Fruit fly (Drosophila melanogaster) whole organism, embryonic: ENCODE measurements around the gene CG17202.

Source experiments
- Atf-2 ChIP-seq: fragments of 200-800 bp; sonication (Bioruptor generic); optimal IDR thresholded peaks from 2 replicates; lab custom pipeline; 2016; ENCODE audit warnings: missing biosample characterization, missing genetic modification characterization
- Bgb ChIP-seq: fragments of 200-800 bp; sonication (Bioruptor generic); IDR thresholded peaks from 2 replicates; pipeline ENCODE4 v1.3.6; 2022; ENCODE audit warnings: missing biosample characterization, missing genetic modification characterization; ENCODE audit not compliant: partially characterized antibody
- CG10147 ChIP-seq: fragments of 200-800 bp; sonication (Bioruptor generic); optimal IDR thresholded peaks from 2 replicates; lab custom pipeline; 2019; ENCODE audit warnings: missing biosample characterization, mild to moderate bottlenecking, missing genetic modification characterization, moderate library complexity
- CG10267 ChIP-seq: fragments of 200-800 bp; sonication (Bioruptor generic); optimal IDR thresholded peaks from 2 replicates; lab custom pipeline; 2018; ENCODE audit warnings: missing biosample characterization, mild to moderate bottlenecking, missing genetic modification characterization, moderate library complexity
- CG11560 ChIP-seq: fragments of 200-800 bp; sonication (Bioruptor generic); IDR thresholded peaks from 3 replicates; pipeline ENCODE4 v1.3.6; 2022; ENCODE audit warnings: missing biosample characterization, missing genetic modification characterization
- CG12659 ChIP-seq: fragments of 200-800 bp; sonication (Bioruptor generic); optimal IDR thresholded peaks from 3 replicates; lab custom pipeline; 2017; ENCODE audit warnings: mild to moderate bottlenecking, missing biosample characterization, missing genetic modification reagents, missing genetic modification characterization
- CG15269 ChIP-seq: fragments of 200-800 bp; sonication (Bioruptor generic); optimal IDR thresholded peaks from 2 replicates; lab custom pipeline; 2018; ENCODE audit warnings: missing biosample characterization, mild to moderate bottlenecking, missing genetic modification characterization, moderate library complexity
- CG15601 ChIP-seq: fragments of 200-800 bp; sonication (Bioruptor generic); optimal IDR thresholded peaks from 3 replicates; lab custom pipeline; 2019; ENCODE audit warnings: missing biosample characterization, mild to moderate bottlenecking, missing genetic modification characterization, moderate library complexity
- CG17328 ChIP-seq: fragments of 200-800 bp; sonication (Bioruptor generic); IDR thresholded peaks from 2 replicates; pipeline ENCODE4 v1.3.6; 2022; ENCODE audit warnings: missing biosample characterization, missing genetic modification characterization
- CG17612 ChIP-seq: fragments of 200-800 bp; sonication (Bioruptor generic); IDR thresholded peaks from 2 replicates; pipeline ENCODE4 v1.3.6; 2022; ENCODE audit warnings: missing biosample characterization, missing genetic modification characterization
- CG1792 ChIP-seq: fragments of 200-800 bp; sonication (Bioruptor generic); optimal IDR thresholded peaks from 2 replicates; lab custom pipeline; 2016; ENCODE audit warnings: missing biosample characterization, missing genetic modification characterization
- CG31441 ChIP-seq: fragments of 200-800 bp; sonication (Bioruptor generic); IDR thresholded peaks from 2 replicates; pipeline ENCODE4 v1.3.6; 2022; ENCODE audit warnings: missing biosample characterization, missing genetic modification characterization
- CG3726 ChIP-seq: fragments of 200-800 bp; sonication (Bioruptor generic); IDR thresholded peaks from 3 replicates; pipeline ENCODE4, ENCODE4 v1.3.6; 2022; ENCODE audit warnings: missing biosample characterization, missing genetic modification characterization
- CG3838 ChIP-seq: fragments of 200-800 bp; sonication (Bioruptor generic); optimal IDR thresholded peaks from 3 replicates; lab custom pipeline; 2016; ENCODE audit warnings: missing biosample characterization, missing genetic modification characterization
- CG4820 ChIP-seq: fragments of 200-800 bp; sonication (Bioruptor generic); optimal IDR thresholded peaks from 3 replicates; lab custom pipeline; 2016; ENCODE audit warnings: missing biosample characterization, missing genetic modification characterization
- CG6175 ChIP-seq: fragments of 200-800 bp; sonication (Bioruptor generic); IDR thresholded peaks from 3 replicates; pipeline ENCODE4 v1.3.6; 2022; ENCODE audit warnings: missing biosample characterization, missing genetic modification characterization
- CG8944 ChIP-seq: fragments of 200-800 bp; sonication (Bioruptor generic); optimal IDR thresholded peaks from 3 replicates; lab custom pipeline; 2016; ENCODE audit warnings: missing biosample characterization, missing genetic modification characterization
- CG9609 ChIP-seq: fragments of 200-800 bp; sonication (Bioruptor generic); optimal IDR thresholded peaks from 3 replicates; lab custom pipeline; 2016; ENCODE audit warnings: missing biosample characterization, missing genetic modification characterization
- Dbx ChIP-seq: fragments of 200-800 bp; sonication (Bioruptor generic); IDR thresholded peaks from 3 replicates; pipeline ENCODE4 v1.3.6; 2022; ENCODE audit warnings: missing biosample characterization, missing genetic modification characterization
- Eip74EF ChIP-seq, 2 experiments: fragments of 200-800 bp in 1 of 2; fragments of >200 bp in 1 of 2; sonication (Bioruptor generic) in 1 of 2; optimal IDR thresholded peaks; 2 replicates each; lab custom pipeline; 2017 to 2019; ENCODE audit warnings: missing biosample characterization in 2 of 2, missing genetic modification characterization in 2 of 2, mild to moderate bottlenecking in 1 of 2, moderate library complexity in 1 of 2
- HHEX ChIP-seq: fragments of 200-800 bp; sonication (Bioruptor generic); optimal IDR thresholded peaks from 3 replicates; lab custom pipeline; 2017; ENCODE audit warnings: missing biosample characterization, mild to moderate bottlenecking, missing genetic modification characterization, missing genetic modification reagents
- HLHmδ ChIP-seq: fragments of 200-800 bp; sonication (Bioruptor generic); optimal IDR thresholded peaks from 2 replicates; lab custom pipeline; 2018; ENCODE audit warnings: missing biosample characterization, mild to moderate bottlenecking, missing genetic modification characterization, moderate library complexity
- Lim3 ChIP-seq: fragments of 200-800 bp; sonication (Bioruptor generic); IDR thresholded peaks from 2 replicates; pipeline ENCODE4 v1.3.6; 2022; ENCODE audit warnings: missing biosample characterization, missing genetic modification characterization
- NC2α ChIP-seq: fragments of 200-800 bp; sonication (Bioruptor generic); optimal IDR thresholded peaks from 2 replicates; lab custom pipeline; 2016; ENCODE audit warnings: missing biosample characterization, missing genetic modification characterization
- NFAT ChIP-seq: fragments of 200-800 bp; sonication (Bioruptor generic); IDR thresholded peaks from 2 replicates; pipeline ENCODE4 v1.3.6; 2022; ENCODE audit warnings: missing biosample characterization, missing genetic modification characterization
- NK7.1 ChIP-seq: fragments of 200-800 bp; sonication (Bioruptor generic); optimal IDR thresholded peaks from 3 replicates; lab custom pipeline; 2016; ENCODE audit warnings: missing biosample characterization, missing genetic modification characterization
- Nf-YB ChIP-seq: fragments of 200-800 bp; sonication (Bioruptor generic); optimal IDR thresholded peaks from 3 replicates; lab custom pipeline; 2019; ENCODE audit warnings: missing biosample characterization, mild to moderate bottlenecking, missing genetic modification characterization, moderate library complexity
- Poxn ChIP-seq: fragments of 200-800 bp; sonication (Bioruptor generic); IDR thresholded peaks from 2 replicates; pipeline ENCODE4 v1.3.6; 2022; ENCODE audit warnings: missing biosample characterization, missing genetic modification characterization
- Six4 ChIP-seq: fragments of 200-800 bp; sonication (Bioruptor generic); optimal IDR thresholded peaks from 2 replicates; lab custom pipeline; 2016; ENCODE audit warnings: missing biosample characterization, missing genetic modification characterization
- Sox100B ChIP-seq: fragments of 200-800 bp; sonication (Bioruptor generic); optimal IDR thresholded peaks from 3 replicates; lab custom pipeline; 2018; ENCODE audit warnings: missing biosample characterization, mild to moderate bottlenecking, missing genetic modification characterization
- Vsx1 ChIP-seq: fragments of 200-800 bp; sonication (Bioruptor generic); optimal IDR thresholded peaks from 2 replicates; lab custom pipeline; 2017; ENCODE audit warnings: missing biosample characterization, mild to moderate bottlenecking, missing genetic modification characterization, missing genetic modification reagents
- bcd ChIP-seq: fragments of 200-800 bp; sonication (Bioruptor generic); optimal IDR thresholded peaks from 2 replicates; lab custom pipeline; 2017; ENCODE audit warnings: missing biosample characterization, mild to moderate bottlenecking, missing genetic modification characterization
- bigmax ChIP-seq: fragments of 200-800 bp; sonication (Bioruptor generic); optimal IDR thresholded peaks from 2 replicates; lab custom pipeline; 2018; ENCODE audit warnings: missing biosample characterization, mild to moderate bottlenecking, missing genetic modification characterization
- ci ChIP-seq: fragments of 200-800 bp; sonication (Bioruptor generic); IDR thresholded peaks from 3 replicates; pipeline ENCODE4 v1.3.6; 2022; ENCODE audit warnings: missing biosample characterization, missing genetic modification characterization
- cwo ChIP-seq: fragments of 200-800 bp; sonication (Bioruptor generic); optimal IDR thresholded peaks from 3 replicates; lab custom pipeline; 2017; ENCODE audit warnings: missing biosample characterization, missing genetic modification characterization, mild to moderate bottlenecking, moderate library complexity, missing genetic modification reagents
- grn ChIP-seq: fragments of 200-800 bp; sonication (Bioruptor generic); optimal IDR thresholded peaks from 3 replicates; lab custom pipeline; 2017; ENCODE audit warnings: missing biosample characterization, missing genetic modification characterization
- jigr1 ChIP-seq: fragments of 200-800 bp; sonication (Bioruptor generic); IDR thresholded peaks from 3 replicates; pipeline ENCODE4 v1.3.6; 2022; ENCODE audit warnings: missing biosample characterization, missing genetic modification characterization
- jumu ChIP-seq: fragments of 200-800 bp; sonication (Bioruptor generic); optimal IDR thresholded peaks from 3 replicates; lab custom pipeline; 2016; ENCODE audit warnings: missing biosample characterization, missing genetic modification characterization
- lbe ChIP-seq: fragments of 200-800 bp; sonication (Bioruptor generic); optimal IDR thresholded peaks from 2 replicates; lab custom pipeline; 2016; ENCODE audit warnings: missing biosample characterization, mild to moderate bottlenecking, missing genetic modification characterization
- nerfin-2 ChIP-seq: fragments of 200-800 bp; sonication (Bioruptor generic); IDR thresholded peaks from 2 replicates; pipeline ENCODE4 v1.3.6; 2022; ENCODE audit warnings: missing biosample characterization, missing genetic modification characterization; ENCODE audit not compliant: partially characterized antibody
- pb ChIP-seq: fragments of 200-800 bp; sonication (Bioruptor generic); optimal IDR thresholded peaks from 3 replicates; lab custom pipeline; 2016; ENCODE audit warnings: missing biosample characterization, missing genetic modification characterization
- pho ChIP-seq: fragments of 200-800 bp; sonication (Bioruptor generic); optimal IDR thresholded peaks from 2 replicates; lab custom pipeline; 2016; ENCODE audit warnings: missing biosample characterization, missing genetic modification characterization
- prd ChIP-seq, 3 experiments: fragments of >200 bp in 2 of 3; fragments of 200-800 bp in 1 of 3; sonication (Bioruptor generic) in 1 of 3; optimal IDR thresholded peaks in 2 of 3; IDR thresholded peaks in 1 of 3; 2 replicates in 2 of 3; 3 replicates in 1 of 3; pipeline versions ENCODE4 v1.3.6 to Lab custom; 2017 to 2022; ENCODE audit warnings: missing biosample characterization in 1 of 3, missing genetic modification characterization in 1 of 3
- ttk ChIP-seq: fragments of 200-800 bp; sonication (Bioruptor generic); IDR thresholded peaks from 2 replicates; pipeline ENCODE4 v2.1.2; 2022; ENCODE audit warnings: missing biosample characterization, missing genetic modification characterization
- vnd ChIP-seq: fragments of 200-800 bp; sonication (Bioruptor generic); IDR thresholded peaks from 3 replicates; pipeline ENCODE4 v1.3.6; 2022; ENCODE audit warnings: missing biosample characterization, missing genetic modification characterization; ENCODE audit not compliant: partially characterized antibody
- zen ChIP-seq: fragments of 200-800 bp; sonication (Bioruptor generic); optimal IDR thresholded peaks from 3 replicates; lab custom pipeline; 2018; ENCODE audit warnings: missing biosample characterization, mild to moderate bottlenecking, missing genetic modification characterization, moderate library complexity
- zfh2 ChIP-seq: fragments of 200-800 bp; sonication (Bioruptor generic); optimal IDR thresholded peaks from 2 replicates; lab custom pipeline; 2016; ENCODE audit warnings: missing biosample characterization, missing genetic modification characterization

CG17202 gene

DNA sequence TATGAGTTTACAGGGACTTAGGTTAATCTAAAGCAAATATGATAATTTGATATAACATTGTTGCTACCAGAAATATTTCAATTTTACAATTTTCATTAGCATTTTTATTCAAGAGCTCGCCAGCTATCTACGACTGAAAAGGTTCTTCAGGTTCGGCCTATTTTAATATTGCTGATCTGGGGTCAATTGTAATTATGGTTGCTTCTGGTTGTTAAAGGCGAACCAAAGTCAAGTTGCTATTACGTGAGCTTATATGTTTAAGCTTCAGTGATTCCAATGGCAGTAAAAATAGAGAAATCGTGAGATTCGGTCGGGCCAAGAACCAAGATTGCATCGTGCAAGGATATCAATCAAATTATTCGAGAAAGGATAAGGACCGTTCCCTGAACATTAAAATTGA, 13.4 kb downstream of the CG17202 start, which contains the start of gene Desat2:
Gene Desat2 (plus strand): TSS at position 301 of the 400 bp plus-strand sequence.
- no peak for TF ChIP-seq lbe
- no peak for TF ChIP-seq Vsx1
- no peak for TF ChIP-seq jigr1
- TF ChIP-seq CG9609 (GFP tag; lab: Kevin White, UChicago), result no peak
- TF ChIP-seq, all 482 proteins: peak for 0

DNA sequence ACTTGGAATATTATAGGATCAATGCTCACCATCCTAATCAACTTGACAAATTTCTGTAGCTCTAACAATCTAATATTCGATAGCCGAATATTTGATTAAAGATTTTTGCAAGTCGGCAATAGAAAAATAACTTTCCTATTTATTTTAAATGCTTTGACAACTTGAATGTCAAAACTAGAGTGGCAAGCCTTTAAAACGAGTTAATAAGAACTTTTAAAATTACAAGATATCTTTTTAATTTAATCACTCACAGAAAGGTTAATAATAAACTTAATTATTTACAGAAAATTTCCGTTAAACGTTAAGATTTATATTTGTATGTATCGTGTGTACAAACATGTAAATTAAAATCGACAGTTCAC, 16.5 kb downstream of the CG17202 start, which contains the start of the genes CG17207 and CG46427:
Gene CG17207 (minus strand): TSS at position 101 of the 362 bp plus-strand sequence.
Gene CG46427 (minus strand): TSS at position 101 of the 362 bp plus-strand sequence.
- TF ChIP-seq CG10267 (tag; lab: Kevin White, UChicago) (no peak), Bgb (GFP tag; lab: Robert Waterston, UW) (no peak), CG4820 (no peak), NK7.1 (GFP tag; lab: Kevin White, UChicago) (no peak), Dbx (GFP tag; lab: Robert Waterston, UW) (no peak), CG31441 (no peak), prd (optimal IDR thresholded peaks at IDR 0.05; lab: Kevin White, UChicago) (no peak), prd (GFP tag; IDR thresholded peaks at IDR 0.05; lab: Robert Waterston, UW) (no peak), CG1792 (GFP tag; lab: Kevin White, UChicago) (no peak), grn (GFP tag; lab: Kevin White, UChicago) (no peak), CG3838 (GFP tag; lab: Kevin White, UChicago) (no peak), HLHmδ (GFP tag; lab: Kevin White, UChicago) (no peak), CG17328 (GFP tag; lab: Robert Waterston, UW) (no peak)

DNA sequence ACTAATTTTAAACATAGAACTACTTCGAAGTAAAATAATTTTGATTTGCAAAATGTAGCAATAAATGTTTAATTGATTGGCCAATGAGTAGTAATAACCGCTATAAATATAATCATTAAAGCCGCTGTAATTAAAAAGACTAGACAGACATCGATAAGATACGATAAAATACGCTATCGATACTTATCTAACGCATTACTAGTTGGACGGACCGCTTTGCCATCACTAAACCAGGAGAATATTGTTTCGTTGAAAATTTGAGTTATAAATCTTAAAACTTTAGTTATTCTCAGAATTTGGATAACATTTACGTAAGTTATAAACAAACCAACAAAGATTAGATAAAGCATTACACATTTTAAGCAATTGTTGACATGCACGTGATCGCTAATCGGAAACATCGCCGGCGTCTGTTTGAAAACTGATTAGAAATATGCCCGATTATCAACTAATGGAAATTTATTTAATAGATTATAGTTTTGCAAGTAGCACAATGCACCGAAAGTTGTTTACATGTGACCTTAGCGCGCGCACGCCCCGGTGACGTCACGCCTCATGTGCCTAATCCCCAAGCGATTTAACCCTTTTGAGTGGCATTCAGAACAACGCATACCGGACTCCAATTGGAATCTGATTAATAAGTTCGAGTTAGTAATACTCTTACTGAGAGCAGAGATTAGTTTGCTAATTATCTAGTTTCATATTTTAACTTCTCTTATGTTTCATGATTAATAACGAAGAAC, 17.0 kb downstream of the CG17202 start, which contains the start of gene Desat1:
Gene Desat1 (plus strand): TSS at position 200 of the 743 bp plus-strand sequence.
- TF ChIP-seq cwo (GFP tag; lab: Kevin White, UChicago) (peak; percentile 80), CG17612 (no peak), NC2α (GFP tag; lab: Kevin White, UChicago) (no peak), Nf-YB (no peak), CG8944 (GFP tag; lab: Kevin White, UChicago) (no peak), CG10147 (GFP tag; lab: Kevin White, UChicago) (no peak), Eip74EF (GFP tag; optimal IDR thresholded peaks at IDR 0.05; lab: Kevin White, UChicago) (no peak), pho (no peak), Atf-2 (no peak), Sox100B (GFP tag; lab: Kevin White, UChicago) (no peak), Poxn (GFP tag; lab: Robert Waterston, UW) (no peak), CG15269 (tag; lab: Kevin White, UChicago) (no peak), vnd (GFP tag; lab: Robert Waterston, UW) (peak; percentile 90), ttk (no peak), CG3726 (GFP tag; lab: Robert Waterston, UW) (no peak), ci (no peak), HHEX (GFP tag; lab: Kevin White, UChicago) (no peak), NFAT (peak; percentile 9; the same call in 1 of the 2 replicates), CG15601 (tag; lab: Kevin White, UChicago) (no peak), CG6175 (GFP tag; lab: Robert Waterston, UW) (no peak), nerfin-2 (peak; percentile 77), bigmax (GFP tag; lab: Kevin White, UChicago) (no peak), zfh2 (GFP tag; lab: Kevin White, UChicago) (no peak), bcd (GFP tag; lab: Kevin White, UChicago) (no peak), zen (tag; lab: Kevin White, UChicago) (peak; percentile 79), jumu (GFP tag; lab: Kevin White, UChicago) (no peak), Lim3 (GFP tag; lab: Robert Waterston, UW) (no peak), CG11560 (tag; lab: Robert Waterston, UW) (no peak), CG12659 (peak; percentile 23), Six4 (no peak), pb (GFP tag; lab: Kevin White, UChicago) (no peak)
